Worm (Caenorhabditis elegans) whole organism, early embryonic: Measurements from ENCODE around the gene D1054.3.

Experiments used
- B0310.2 ChIP-seq: sonication (generic microtip); optimal IDR thresholded peaks from 2 replicates; lab custom pipeline; 2016; ENCODE audit warnings: mild to moderate bottlenecking, missing genetic modification characterization, missing compliant biosample characterization
- F13C5.2 ChIP-seq: sonication (generic microtip); optimal IDR thresholded peaks from 2 replicates; lab custom pipeline; 2017; ENCODE audit warnings: mild to moderate bottlenecking, missing genetic modification characterization, inconsistent platforms, missing compliant biosample characterization
- ama-1 ChIP-seq: fragments of 150-350 bp; optimal IDR thresholded peaks from 2 replicates; lab custom pipeline; 2014
- ceh-13 ChIP-seq: fragments of 200-800 bp; sonication (Bioruptor generic); optimal IDR thresholded peaks from 2 replicates; lab custom pipeline; 2018; ENCODE audit warnings: mild to moderate bottlenecking, missing genetic modification characterization, missing compliant biosample characterization
- ceh-36 ChIP-seq: sonication (generic microtip); optimal IDR thresholded peaks from 2 replicates; lab custom pipeline; 2016; ENCODE audit warnings: missing genetic modification characterization, inconsistent platforms, missing compliant biosample characterization
- ets-7 ChIP-seq: sonication (generic microtip); optimal IDR thresholded peaks from 2 replicates; lab custom pipeline; 2016; ENCODE audit warnings: missing genotype, missing genetic modification characterization, missing compliant biosample characterization
- flt-1 ChIP-seq: fragments of 200-800 bp; sonication (Bioruptor generic); IDR thresholded peaks from 2 replicates; pipeline ENCODE4 v1.3.6; 2022; ENCODE audit warnings: missing genetic modification characterization, missing compliant biosample characterization
- hmbx-1 ChIP-seq: sonication (generic microtip); optimal IDR thresholded peaks from 2 replicates; lab custom pipeline; 2016; ENCODE audit warnings: mild to moderate bottlenecking, missing genetic modification characterization, missing compliant biosample characterization
- hmg-4 ChIP-seq: fragments of 200-800 bp; sonication (Bioruptor generic); optimal IDR thresholded peaks from 2 replicates; lab custom pipeline; 2018; ENCODE audit warnings: mild to moderate bottlenecking, missing genetic modification characterization, missing compliant biosample characterization
- pes-1 ChIP-seq: fragments of 200-800 bp; sonication (Bioruptor generic); IDR thresholded peaks from 2 replicates; pipeline ENCODE4 v1.3.6; 2022; ENCODE audit warnings: missing genetic modification reagents, missing genetic modification characterization, missing compliant biosample characterization
- sea-1 ChIP-seq: fragments of 200-800 bp; sonication (Bioruptor generic); conservative IDR thresholded peaks from 2 replicates; pipeline ENCODE4 v1.3.6; 2022; ENCODE audit warnings: missing genetic modification characterization, missing compliant biosample characterization
- tbx-11 ChIP-seq: fragments of 200-800 bp; sonication (Bioruptor generic); IDR thresholded peaks from 2 replicates; pipeline ENCODE4 v1.3.6; 2022; ENCODE audit warnings: missing genetic modification characterization, missing compliant biosample characterization
- tbx-37 ChIP-seq: fragments of 200-800 bp; sonication (Bioruptor generic); conservative IDR thresholded peaks from 2 replicates; pipeline ENCODE4 v1.3.6; 2022; ENCODE audit warnings: missing genetic modification reagents, missing genetic modification characterization, missing compliant biosample characterization
- tra-4 ChIP-seq: sonication (generic microtip); optimal IDR thresholded peaks from 2 replicates; lab custom pipeline; 2017; ENCODE audit warnings: missing genetic modification characterization, missing compliant biosample characterization

- TF ChIP-seq ama-1 (lab: Kevin White, UChicago), result no peak
- TF ChIP-seq hmg-4, result no peak
- no peak for TF ChIP-seq tbx-37
- no peak for TF ChIP-seq ceh-36 (tag; lab: Kevin White, UChicago)
- no peak for TF ChIP-seq tra-4 (tag; lab: Kevin White, UChicago)
- TF ChIP-seq sea-1, result no peak
- no peak for TF ChIP-seq flt-1
- TF ChIP-seq pes-1 (GFP tag; lab: Robert Waterston, UW), result no peak
- TF ChIP-seq ets-7 (tag; lab: Kevin White, UChicago), result no peak
- no peak for TF ChIP-seq hmbx-1
- TF ChIP-seq F13C5.2 (tag; lab: Kevin White, UChicago), result no peak
- TF ChIP-seq tbx-11 (GFP tag; lab: Robert Waterston, UW), result no peak
- TF ChIP-seq ceh-13 (GFP tag; lab: Kevin White, UChicago), result no peak
- no peak for TF ChIP-seq B0310.2 (tag; lab: Kevin White, UChicago)
Measured at ce11 chrV:10750630-10751029, 20.6 kb upstream of the D1054.3 start, which contains the start of gene F28H7.3.
